Worm (Caenorhabditis elegans) whole organism, L2 larva: ENCODE measurements around the gene C36C9.6.

Source experiments
- C34F6.9 ChIP-seq: fragments of 150-350 bp; optimal IDR thresholded peaks from 2 replicates; lab custom pipeline; 2014; ENCODE audit warnings: missing biosample characterization, missing genetic modification characterization
- F13H6.1 ChIP-seq: sonication (generic microtip); optimal IDR thresholded peaks from 2 replicates; lab custom pipeline; 2016; ENCODE audit warnings: missing genetic modification characterization, missing compliant biosample characterization
- Y55F3AM.14 ChIP-seq: fragments of 200-800 bp; sonication (Bioruptor generic); optimal IDR thresholded peaks from 2 replicates; lab custom pipeline; 2018; ENCODE audit warnings: mild to moderate bottlenecking, missing genetic modification characterization, missing compliant biosample characterization
- ZK546.5 ChIP-seq: sonication (generic microtip); optimal IDR thresholded peaks from 2 replicates; lab custom pipeline; 2017; ENCODE audit warnings: missing biosample characterization, missing genetic modification characterization
- aly-2 ChIP-seq: fragments of 150-350 bp; optimal IDR thresholded peaks from 2 replicates; lab custom pipeline; 2014; ENCODE audit warnings: missing biosample characterization, missing genetic modification characterization
- ama-1 ChIP-seq: fragments of 150-350 bp; optimal IDR thresholded peaks from 2 replicates; lab custom pipeline; 2018; ENCODE audit warnings: inconsistent platforms
- ceh-16 ChIP-seq: fragments of 150-350 bp; optimal IDR thresholded peaks from 2 replicates; lab custom pipeline; 2014; ENCODE audit warnings: missing biosample characterization, missing genetic modification characterization
- crh-2 ChIP-seq: sonication (generic microtip); optimal IDR thresholded peaks from 2 replicates; lab custom pipeline; 2017; ENCODE audit warnings: missing biosample characterization, missing genetic modification characterization
- dmd-4 ChIP-seq: sonication (generic microtip); optimal IDR thresholded peaks from 2 replicates; lab custom pipeline; 2017; ENCODE audit warnings: missing biosample characterization, missing genetic modification characterization
- egl-27 ChIP-seq: sonication (generic microtip); optimal IDR thresholded peaks from 3 replicates; lab custom pipeline; 2017; ENCODE audit warnings: missing biosample characterization, missing genetic modification reagents, missing genetic modification characterization
- elt-1 ChIP-seq: fragments of 150-350 bp; optimal IDR thresholded peaks from 2 replicates; lab custom pipeline; 2014; ENCODE audit warnings: missing biosample characterization, missing genetic modification characterization
- elt-3 ChIP-seq: sonication (generic microtip); optimal IDR thresholded peaks from 2 replicates; lab custom pipeline; 2017; ENCODE audit warnings: missing biosample characterization, missing genetic modification characterization
- lin-11 ChIP-seq: fragments of 150-350 bp; sonication (generic microtip); optimal IDR thresholded peaks from 2 replicates; lab custom pipeline; 2014; ENCODE audit warnings: missing biosample characterization, missing genetic modification characterization, inconsistent platforms, mixed read lengths
- lin-39 ChIP-seq: fragments of 150-350 bp; optimal IDR thresholded peaks from 2 replicates; lab custom pipeline; 2014; ENCODE audit warnings: missing biosample characterization, missing genetic modification reagents, missing genetic modification characterization
- lsy-2 ChIP-seq, 2 experiments: fragments of 150-350 bp in 1 of 2; sonication (generic microtip) in 1 of 2; optimal IDR thresholded peaks; 2 replicates each; lab custom pipeline; 2014 to 2017; ENCODE audit warnings: missing biosample characterization in 2 of 2, missing genetic modification characterization in 2 of 2
- mab-5 ChIP-seq: fragments of 150-350 bp; optimal IDR thresholded peaks from 2 replicates; lab custom pipeline; 2014; ENCODE audit warnings: missing biosample characterization, missing genetic modification characterization
- mdl-1 ChIP-seq, 2 experiments: fragments of 150-350 bp in 1 of 2; sonication (generic microtip) in 1 of 2; optimal IDR thresholded peaks; 2 replicates each; lab custom pipeline; 2017; ENCODE audit warnings: missing biosample characterization in 2 of 2, missing genetic modification characterization in 2 of 2
- nhr-11 ChIP-seq: fragments of 150-350 bp; optimal IDR thresholded peaks from 2 replicates; lab custom pipeline; 2014; ENCODE audit warnings: missing biosample characterization, missing genetic modification characterization
- nhr-12 ChIP-seq: fragments of 150-350 bp; optimal IDR thresholded peaks from 2 replicates; lab custom pipeline; 2014; ENCODE audit warnings: missing biosample characterization, missing genetic modification characterization
- nhr-129 ChIP-seq: fragments of 150-350 bp; optimal IDR thresholded peaks from 2 replicates; lab custom pipeline; 2014; ENCODE audit warnings: missing biosample characterization, missing genetic modification characterization
- nhr-21 ChIP-seq: fragments of 150-350 bp; optimal IDR thresholded peaks from 2 replicates; lab custom pipeline; 2014; ENCODE audit warnings: missing biosample characterization, missing genetic modification characterization
- nhr-23 ChIP-seq: fragments of 150-350 bp; optimal IDR thresholded peaks from 2 replicates; lab custom pipeline; 2014; ENCODE audit warnings: missing biosample characterization, missing genetic modification reagents, missing genetic modification characterization
- nhr-25 ChIP-seq: fragments of 150-350 bp; sonication (generic microtip); optimal IDR thresholded peaks from 3 replicates; lab custom pipeline; 2014; ENCODE audit warnings: missing biosample characterization, missing genetic modification characterization
- nhr-6 ChIP-seq: fragments of 150-350 bp; optimal IDR thresholded peaks from 2 replicates; lab custom pipeline; 2014; ENCODE audit warnings: missing biosample characterization, missing genetic modification characterization
- nhr-77 ChIP-seq: fragments of 150-350 bp; optimal IDR thresholded peaks from 2 replicates; lab custom pipeline; 2014; ENCODE audit warnings: missing biosample characterization, missing genetic modification characterization
- sem-4 ChIP-seq: fragments of 150-350 bp; optimal IDR thresholded peaks from 2 replicates; lab custom pipeline; 2014; ENCODE audit warnings: missing biosample characterization, missing genetic modification reagents, missing genetic modification characterization
- skn-1 ChIP-seq: sonication (generic microtip); optimal IDR thresholded peaks from 2 replicates; lab custom pipeline; 2017; ENCODE audit warnings: missing biosample characterization, missing genetic modification characterization
- sma-3 ChIP-seq: sonication (generic microtip); optimal IDR thresholded peaks from 2 replicates; lab custom pipeline; 2016; ENCODE audit warnings: missing genetic modification reagents, missing genetic modification characterization, missing compliant biosample characterization
- sma-9 ChIP-seq, 2 experiments: fragments of 150-350 bp in 1 of 2; sonication (generic microtip) in 1 of 2; optimal IDR thresholded peaks; 2 replicates each; lab custom pipeline; 2014 to 2016; ENCODE audit warnings: missing genetic modification characterization in 2 of 2, mild to moderate bottlenecking in 1 of 2, missing biosample characterization in 1 of 2, missing compliant biosample characterization in 1 of 2, missing genetic modification reagents in 1 of 2, moderate library complexity in 1 of 2
- unc-39 ChIP-seq: fragments of 150-350 bp; optimal IDR thresholded peaks from 2 replicates; lab custom pipeline; 2014; ENCODE audit warnings: missing biosample characterization, missing genetic modification characterization
- unc-55 ChIP-seq: fragments of 150-350 bp; sonication (generic microtip); optimal IDR thresholded peaks from 3 replicates; lab custom pipeline; 2014; ENCODE audit warnings: missing biosample characterization, missing genetic modification reagents, missing genetic modification characterization

Gene C36C9.6

DNA sequence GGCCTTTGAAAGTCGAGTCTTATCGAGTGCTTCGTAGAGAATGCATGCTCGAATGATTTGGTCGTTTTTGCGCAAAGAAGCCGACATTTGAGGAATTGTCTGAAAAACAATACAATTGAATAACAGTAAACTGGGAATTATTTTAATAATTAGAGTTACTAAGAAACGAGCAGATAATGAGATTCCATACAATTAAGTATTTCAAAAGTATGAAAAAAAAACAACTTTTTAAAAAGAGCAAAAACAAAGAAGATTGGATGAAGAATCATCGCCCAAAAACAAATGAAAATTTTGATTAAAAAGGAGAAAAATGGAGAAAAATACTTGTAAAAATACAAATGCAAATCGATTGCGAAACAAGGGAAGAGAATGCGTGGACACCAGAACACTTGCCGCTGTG, 12.8 kb downstream of the C36C9.6 start, which contains the start of gene fbxa-170:
Gene fbxa-170, minus strand, starts transcription at position 101 of the 400 bp plus-strand sequence.
- TF ChIP-seq C34F6.9 (tag; lab: Kevin White, UChicago) = no peak

DNA sequence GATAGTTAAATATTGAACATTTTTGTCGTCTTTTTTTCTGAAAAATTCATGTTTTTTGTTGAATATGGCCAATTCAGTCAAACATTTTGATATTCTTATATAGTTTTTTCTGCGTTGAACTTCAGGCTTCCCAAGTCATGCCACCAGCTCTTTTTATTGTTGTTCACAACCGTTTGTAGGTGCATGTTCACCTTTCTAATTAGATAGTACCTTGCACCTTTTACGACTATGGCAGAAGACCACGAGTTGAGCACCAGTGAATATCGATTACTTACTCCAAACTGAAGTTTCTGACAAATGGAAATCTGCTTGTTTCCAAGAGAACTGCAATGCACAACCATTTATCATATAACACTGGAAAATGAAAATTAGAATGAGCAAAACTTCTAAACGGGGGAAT, 14.9 kb downstream of the C36C9.6 start:
- TF ChIP-seq nhr-129 (tag; lab: Kevin White, UChicago) = no peak
- TF ChIP-seq ceh-16 = no peak
- TF ChIP-seq dmd-4 (tag; lab: Kevin White, UChicago) = no peak
- TF ChIP-seq sem-4 (tag; lab: Kevin White, UChicago) = no peak
- no peak for TF ChIP-seq nhr-12 (tag; lab: Kevin White, UChicago)
- no peak for TF ChIP-seq sma-9 (GFP tag; optimal IDR thresholded peaks at IDR 0.05; lab: Kevin White, UChicago)
- no peak for TF ChIP-seq sma-9 (tag; optimal IDR thresholded peaks at IDR 0.05; lab: Kevin White, UChicago)
- no peak for TF ChIP-seq C34F6.9 (tag; lab: Kevin White, UChicago)
- no peak for TF ChIP-seq elt-1
- no peak for TF ChIP-seq sma-3 (GFP tag; lab: Kevin White, UChicago)
- TF ChIP-seq lin-11 (tag; lab: Kevin White, UChicago) = no peak
- no peak for TF ChIP-seq unc-55
- TF ChIP-seq nhr-11 (tag; lab: Kevin White, UChicago) = no peak
- TF ChIP-seq F13H6.1 (tag; lab: Kevin White, UChicago) = no peak
- TF ChIP-seq mab-5 (tag; lab: Kevin White, UChicago) = no peak
- TF ChIP-seq unc-39 (tag; lab: Kevin White, UChicago) = no peak

ce11 chrX:1674056-1674455, 16.7 kb downstream of the C36C9.6 start, which contains the start of gene tbx-31:
tbx-31 (minus strand) TSS chrX:1674156.
- TF ChIP-seq elt-3 (tag; lab: Kevin White, UChicago) = no peak
- TF ChIP-seq Y55F3AM.14 (GFP tag; lab: Kevin White, UChicago) = no peak
- TF ChIP-seq C34F6.9 (tag; lab: Kevin White, UChicago) = no peak
- TF ChIP-seq egl-27 = no peak
- no peak for TF ChIP-seq unc-39 (tag; lab: Kevin White, UChicago)
- no peak for TF ChIP-seq aly-2 (tag; lab: Kevin White, UChicago)
- TF ChIP-seq nhr-129 (tag; lab: Kevin White, UChicago) = no peak
- no peak for TF ChIP-seq dmd-4 (tag; lab: Kevin White, UChicago)
- TF ChIP-seq lin-11 (tag; lab: Kevin White, UChicago) = no peak
- no peak for TF ChIP-seq skn-1 (tag; lab: Kevin White, UChicago)
- no peak for TF ChIP-seq nhr-12 (tag; lab: Kevin White, UChicago)
- no peak for TF ChIP-seq ZK546.5 (tag; lab: Kevin White, UChicago)
- no peak for TF ChIP-seq crh-2
- no peak for TF ChIP-seq lin-39 (tag; lab: Kevin White, UChicago)

- TF ChIP-seq nhr-25 (tag; lab: Kevin White, UChicago) (no peak), sma-3 (GFP tag; lab: Kevin White, UChicago) (no peak)
These were observed 22.0 kb downstream of the C36C9.6 start, which contains the start of gene R09H3.3 for ce11 chrX:1668748-1669147. R09H3.3 (minus strand) TSS chrX:1668848.

DNA sequence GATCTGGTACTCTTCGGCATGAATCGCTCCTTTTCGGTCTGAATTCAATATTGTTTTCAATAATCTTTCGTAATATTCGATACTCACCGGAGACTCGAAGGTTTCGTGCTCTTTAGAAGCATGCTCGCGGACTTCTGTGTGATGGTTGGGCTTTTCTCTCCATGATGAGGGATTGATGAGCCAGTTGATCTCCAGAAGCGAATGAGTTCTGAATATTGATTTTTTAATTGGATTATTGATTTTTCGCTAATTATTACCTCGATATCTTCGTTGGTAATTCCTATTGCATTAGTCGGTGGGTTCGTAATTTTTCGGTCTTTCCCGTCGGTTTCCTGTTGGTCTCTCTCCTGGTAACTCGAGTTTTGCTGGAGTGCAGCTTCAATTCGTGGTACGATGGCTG, 23.7 kb downstream of the C36C9.6 start:
- no peak for TF ChIP-seq mdl-1 (tag; optimal IDR thresholded peaks at IDR 0.05; lab: Kevin White, UChicago)
- no peak for TF ChIP-seq lsy-2 (tag; optimal IDR thresholded peaks at IDR 0.05; lab: Kevin White, UChicago)
- no peak for TF ChIP-seq unc-55
- TF ChIP-seq skn-1 (tag; lab: Kevin White, UChicago) = no peak
- no peak for TF ChIP-seq nhr-23 (tag; lab: Kevin White, UChicago)
- TF ChIP-seq nhr-21 (tag; lab: Kevin White, UChicago) = no peak
- no peak for TF ChIP-seq nhr-6 (tag; lab: Kevin White, UChicago)
- TF ChIP-seq nhr-77 (tag; lab: Kevin White, UChicago) = no peak
- no peak for TF ChIP-seq ama-1 (lab: Kevin White, UChicago)
- no peak for TF ChIP-seq aly-2 (tag; lab: Kevin White, UChicago)

ce11 chrX:1664925-1665324, 25.9 kb downstream of the C36C9.6 start, which contains the start of gene R09H3.2:
R09H3.2 (minus strand) TSS chrX:1665025.
- no peak for TF ChIP-seq nhr-6 (tag; lab: Kevin White, UChicago)
- no peak for TF ChIP-seq sem-4 (tag; lab: Kevin White, UChicago)
- no peak for TF ChIP-seq elt-1
- no peak for TF ChIP-seq nhr-25 (tag; lab: Kevin White, UChicago)
